Fruit fly (Drosophila melanogaster): ENCODE measurements around the gene Gem3.

DNA sequence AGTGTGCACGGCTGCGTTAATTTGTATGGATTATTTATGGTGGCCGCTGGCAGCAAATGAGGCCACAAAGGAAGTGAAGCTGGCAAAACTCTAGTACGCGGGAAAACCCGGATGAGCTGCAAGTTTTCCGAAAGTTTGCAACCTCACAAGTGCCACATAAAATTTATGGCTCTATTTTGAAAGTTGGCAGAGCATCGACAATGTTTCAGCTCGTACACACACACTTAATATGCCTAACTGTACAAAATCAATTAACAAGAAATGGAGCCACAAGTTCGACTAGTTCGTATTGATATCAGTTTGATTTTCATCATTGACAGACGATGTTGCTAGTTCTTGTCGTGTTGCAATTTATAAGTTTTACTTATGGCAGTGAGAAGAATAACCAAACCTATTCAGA, 15.3 kb upstream of the Gem3 start, which contains the start of gene CG46430:
- no peak for TF ChIP-seq Sin3A (optimal IDR thresholded peaks at IDR 0.05)
- TF ChIP-seq psq (optimal IDR thresholded peaks at IDR 0.05) = no peak
- no peak for TF ChIP-seq insv (optimal IDR thresholded peaks at IDR 0.05)
- no peak for TF ChIP-seq Myc (optimal IDR thresholded peaks at IDR 0.05)

All from Kc167 (cell line).